Fruit fly (Drosophila melanogaster): ENCODE data around the gene CG31673.
A peak's percentile ranks its signal among the peaks of the same experiment; 100 is the strongest.

DNA sequence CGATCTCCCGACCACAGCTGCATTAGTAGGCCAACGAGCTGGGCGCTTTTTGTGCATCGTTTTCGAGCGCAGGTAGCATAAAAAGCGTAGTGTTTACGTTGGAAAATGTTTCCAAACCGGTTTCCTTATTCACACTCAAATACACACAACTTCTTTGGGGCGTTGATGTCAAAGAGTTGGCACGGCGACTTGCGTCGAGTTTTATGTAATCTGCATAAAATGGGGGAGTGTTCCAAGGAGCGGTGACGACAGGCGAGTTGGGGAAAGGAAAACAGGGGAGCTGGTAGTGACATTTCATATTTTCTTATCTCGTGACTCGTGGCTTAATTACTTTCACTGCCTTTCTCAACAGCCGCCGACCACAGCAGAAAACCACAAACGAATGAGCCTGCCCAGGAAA is 34.8 kb upstream of the CG31673 start:
- TF ChIP-seq CG16779 (tag; optimal IDR thresholded peaks at IDR 0.05) (no peak), CG3919 (GFP tag; optimal IDR thresholded peaks at IDR 0.05) (no peak), esn (GFP tag; optimal IDR thresholded peaks at IDR 0.05) (no peak), Hr4 (GFP tag; optimal IDR thresholded peaks at IDR 0.05) (no peak), Blimp-1 (GFP tag; optimal IDR thresholded peaks at IDR 0.05) (peak; percentile 10), Gug (GFP tag; IDR thresholded peaks at IDR 0.05) (no peak), CG10631 (GFP tag; optimal IDR thresholded peaks at IDR 0.05) (no peak), CG6854 (GFP tag; optimal IDR thresholded peaks at IDR 0.05) (peak; percentile 53), topi (GFP tag; optimal IDR thresholded peaks at IDR 0.05) (no peak), ss (GFP tag; optimal IDR thresholded peaks at IDR 0.05) (no peak)
